Fruit fly (Drosophila melanogaster): ENCODE results near the gene hzg.

The hzg gene

dm6 chr3L:16049955-16050886, 45.7 kb upstream of the hzg start (continued):
- TF ChIP-seq CG18262 (tag; optimal IDR thresholded peaks at IDR 0.05) (peak; percentile 35), dpn (GFP tag; optimal IDR thresholded peaks at IDR 0.05) (peak in 1 of 2 experiments; percentile 10), bsh (GFP tag; optimal IDR thresholded peaks at IDR 0.05) (peak; percentile 19 to 57), sob (GFP tag; IDR thresholded peaks at IDR 0.05) (peak; percentile 46; the same call in 1 of the 2 replicates), lov (optimal IDR thresholded peaks at IDR 0.05) (no peak), lov (GFP tag; IDR thresholded peaks at IDR 0.05) (peak; percentile 31; the same call in 2 of the 3 replicates), Gsc (GFP tag; IDR thresholded peaks at IDR 0.05) (no peak), mam (GFP tag; optimal IDR thresholded peaks at IDR 0.05) (peak; percentile 6), ara (GFP tag; IDR thresholded peaks at IDR 0.05) (peak; percentile 40; the same call in 1 of the 2 replicates), gcm (GFP tag; optimal IDR thresholded peaks at IDR 0.05) (peak; percentile 21), Tbp (GFP tag; optimal IDR thresholded peaks at IDR 0.05) (no peak), z (GFP tag; IDR thresholded peaks at IDR 0.05) (0 out of 3 replicates have a peak, but pooled peaks have one; percentile 17), PHDP (tag; optimal IDR thresholded peaks at IDR 0.05) (peak; percentile 32), Scr (GFP tag; IDR thresholded peaks at IDR 0.05; ENCODE audit: partially characterized antibody) (no peak), Sry-δ (GFP tag; optimal IDR thresholded peaks at IDR 0.05) (no peak), CG15514 (GFP tag; optimal IDR thresholded peaks at IDR 0.05) (no peak), cwo (GFP tag; optimal IDR thresholded peaks at IDR 0.05) (peak; percentile 28), Meics (GFP tag; optimal IDR thresholded peaks at IDR 0.05) (peak; percentile 44), Hmr (GFP tag; optimal IDR thresholded peaks at IDR 0.05) (peak; percentile 54), chinmo (GFP tag; IDR thresholded peaks at IDR 0.05; ENCODE audit: partially characterized antibody) (0 out of 4 replicates have a peak, but pooled peaks have one; percentile 11), CrebB (tag; optimal IDR thresholded peaks at IDR 0.05) (peak; percentile 82), Ada2b (GFP tag; IDR thresholded peaks at IDR 0.05) (0 out of 2 replicates have a peak, but pooled peaks have one; percentile 7), Atf-2 (GFP tag; optimal IDR thresholded peaks at IDR 0.05) (no peak), nau (GFP tag; optimal IDR thresholded peaks at IDR 0.05) (peak; percentile 53), caup (GFP tag; optimal IDR thresholded peaks at IDR 0.05; ENCODE audit: severe bottlenecking) (peak; percentile 44), CG13894 (tag; optimal IDR thresholded peaks at IDR 0.05) (peak; percentile 90), al (GFP tag; IDR thresholded peaks at IDR 0.05) (0 out of 2 replicates have a peak, but pooled peaks have one; percentile 25), Adf1 (GFP tag; IDR thresholded peaks at IDR 0.05) (peak; percentile 28; the same call in 1 of the 2 replicates)

DNA sequence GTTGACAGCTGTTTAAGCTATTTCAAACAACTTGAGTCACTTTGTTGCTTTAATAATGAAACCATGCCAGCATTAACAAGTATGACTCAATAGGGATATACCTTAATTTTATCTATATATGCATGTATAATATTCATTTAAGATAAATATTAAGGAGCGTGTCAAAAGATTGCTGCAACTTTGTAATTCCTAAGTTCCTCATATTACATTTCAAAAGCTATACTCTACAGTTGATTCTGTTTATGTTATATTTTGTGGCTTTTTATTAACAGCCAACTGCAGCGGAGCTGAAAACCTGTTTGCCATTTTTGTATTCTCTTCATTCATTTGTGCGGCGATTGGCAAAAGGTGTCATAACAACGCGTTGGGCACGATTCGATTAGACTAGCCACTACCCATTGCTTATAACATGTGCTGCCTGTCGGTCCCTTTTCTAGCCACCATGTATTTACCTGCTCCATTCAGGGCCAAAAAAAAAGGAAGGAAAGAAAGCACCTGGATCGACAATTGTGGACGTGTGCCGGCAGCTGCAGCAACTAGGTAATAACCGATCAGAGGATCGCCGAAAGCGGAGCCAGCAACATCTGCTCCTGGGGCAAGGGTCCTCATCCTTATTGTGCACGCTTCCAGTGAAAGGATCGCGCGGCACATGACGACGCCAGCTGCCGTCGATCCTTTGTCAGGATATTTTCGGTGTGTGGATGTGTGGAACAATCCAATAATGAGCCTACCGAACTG, 44.4 kb upstream of the hzg start:
- TF ChIP-seq Atf3 (GFP tag; optimal IDR thresholded peaks at IDR 0.05) (no peak), CG4282 (GFP tag; optimal IDR thresholded peaks at IDR 0.05) (no peak), Scr (GFP tag; IDR thresholded peaks at IDR 0.05; ENCODE audit: partially characterized antibody) (no peak), mld (GFP tag; IDR thresholded peaks at IDR 0.05; ENCODE audit: partially characterized antibody) (no peak), prd (optimal IDR thresholded peaks at IDR 0.05) (no peak), prd (GFP tag; IDR thresholded peaks at IDR 0.05) (no peak), Lim3 (GFP tag; IDR thresholded peaks at IDR 0.05) (no peak), CG18476 (GFP tag; optimal IDR thresholded peaks at IDR 0.05) (no peak), CG4854 (GFP tag; optimal IDR thresholded peaks at IDR 0.05) (no peak), D (optimal IDR thresholded peaks at IDR 0.05) (peak; percentile 90), D (GFP tag; optimal IDR thresholded peaks at IDR 0.05) (no peak), CG1529 (GFP tag; optimal IDR thresholded peaks at IDR 0.05) (no peak), YL-1 (GFP tag; optimal IDR thresholded peaks at IDR 0.05) (no peak), CG18619 (GFP tag; optimal IDR thresholded peaks at IDR 0.05) (no peak), tll (GFP tag; optimal IDR thresholded peaks at IDR 0.05) (no peak), CG2875 (GFP tag; optimal IDR thresholded peaks at IDR 0.05) (no peak), lmd (GFP tag; IDR thresholded peaks at IDR 0.05) (no peak), Hey (tag; optimal IDR thresholded peaks at IDR 0.05) (no peak), Bdp1 (GFP tag; optimal IDR thresholded peaks at IDR 0.05) (no peak), CG8765 (GFP tag; IDR thresholded peaks at IDR 0.05) (no peak)
